Worm (Caenorhabditis elegans) whole organism, late embryonic: ENCODE measurements around the gene mam-3.

Source experiments
- C38D4.7 ChIP-seq: fragments of 200-800 bp; sonication (Bioruptor generic); optimal IDR thresholded peaks from 2 replicates; lab custom pipeline; 2018; ENCODE audit warnings: mild to moderate bottlenecking, missing genetic modification characterization, moderate library complexity, missing compliant biosample characterization
- F13H6.1 ChIP-seq: sonication (generic microtip); optimal IDR thresholded peaks from 2 replicates; lab custom pipeline; 2016; ENCODE audit warnings: missing genetic modification characterization, missing compliant biosample characterization
- ama-1 ChIP-seq: fragments of 150-350 bp; optimal IDR thresholded peaks from 2 replicates; lab custom pipeline; 2014
- elt-2 ChIP-seq: sonication (generic microtip); optimal IDR thresholded peaks from 2 replicates; lab custom pipeline; 2016; ENCODE audit warnings: missing genetic modification reagents, missing genetic modification characterization, missing compliant biosample characterization
- fax-1 ChIP-seq: sonication (generic microtip); optimal IDR thresholded peaks from 2 replicates; lab custom pipeline; 2016; ENCODE audit warnings: missing genotype, missing genetic modification characterization, missing compliant biosample characterization
- fkh-10 ChIP-seq: fragments of 150-350 bp; optimal IDR thresholded peaks from 2 replicates; lab custom pipeline; 2014; ENCODE audit warnings: missing biosample characterization, missing genetic modification reagents, missing genetic modification characterization
- hlh-30 ChIP-seq: sonication (generic microtip); optimal IDR thresholded peaks from 2 replicates; lab custom pipeline; 2017; ENCODE audit warnings: antibody characterized with exemption, missing genetic modification characterization, missing compliant biosample characterization; ENCODE audit not compliant: insufficient read depth
- lim-6 ChIP-seq: sonication (generic microtip); optimal IDR thresholded peaks from 2 replicates; lab custom pipeline; 2016; ENCODE audit warnings: missing genetic modification characterization, missing compliant biosample characterization
- pax-1 ChIP-seq: fragments of 150-350 bp; optimal IDR thresholded peaks from 2 replicates; lab custom pipeline; 2014; ENCODE audit warnings: missing biosample characterization, missing genetic modification characterization
- pha-4 ChIP-seq: fragments of 150-350 bp; optimal IDR thresholded peaks from 2 replicates; lab custom pipeline; 2018; ENCODE audit warnings: missing biosample characterization, missing genetic modification reagents, missing genetic modification characterization
- pqm-1 ChIP-seq: sonication (generic microtip); optimal IDR thresholded peaks from 2 replicates; lab custom pipeline; 2016; ENCODE audit warnings: missing genetic modification characterization, missing compliant biosample characterization
- pros-1 ChIP-seq: fragments of 150-350 bp; optimal IDR thresholded peaks from 2 replicates; lab custom pipeline; 2014; ENCODE audit warnings: missing biosample characterization, missing genetic modification reagents, missing genetic modification characterization
- sdc-2 ChIP-seq: sonication (generic microtip); optimal IDR thresholded peaks from 2 replicates; lab custom pipeline; 2016; ENCODE audit warnings: missing genotype, missing genetic modification characterization, missing compliant biosample characterization
- tbx-2 ChIP-seq: sonication (generic microtip); optimal IDR thresholded peaks from 2 replicates; lab custom pipeline; 2016; ENCODE audit warnings: missing genetic modification characterization, missing compliant biosample characterization

DNA sequence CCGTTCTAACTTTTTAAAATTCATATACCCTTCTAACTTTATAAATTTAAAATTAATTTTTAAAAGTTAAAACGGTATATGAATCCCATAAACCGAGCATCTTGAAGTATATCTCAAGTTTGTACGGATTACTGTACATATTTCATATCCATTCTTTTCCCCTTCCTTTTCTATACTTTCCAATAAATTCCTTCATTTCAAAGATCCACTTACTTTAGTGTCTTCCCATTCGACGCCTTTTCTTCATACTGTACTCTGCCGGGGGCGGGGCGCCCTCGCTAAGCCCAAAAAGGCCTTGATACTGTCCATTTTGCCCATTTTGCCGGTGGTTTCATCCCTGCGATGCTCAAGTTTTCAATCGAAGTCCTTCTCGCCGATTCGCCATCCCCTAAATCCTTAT is 20.6 kb upstream of the mam-3 start, which contains the start of gene fezf-1:
- TF ChIP-seq lim-6 (tag; lab: Kevin White, UChicago) (no peak), fkh-10 (GFP tag; lab: Kevin White, UChicago) (no peak), pqm-1 (tag; lab: Kevin White, UChicago) (no peak), tbx-2 (tag; lab: Kevin White, UChicago) (no peak), hlh-30 (no peak), C38D4.7 (GFP tag; lab: Kevin White, UChicago) (no peak), ama-1 (no peak), elt-2 (no peak), pax-1 (no peak), pha-4 (no peak), F13H6.1 (no peak), fax-1 (tag; lab: Kevin White, UChicago) (no peak), sdc-2 (tag; lab: Kevin White, UChicago) (no peak), pros-1 (no peak)
